Worm (Caenorhabditis elegans) whole organism, L3 larva: Measurements from ENCODE around the gene Y57G7A.6.

Experiments
- ZK546.5 ChIP-seq: sonication (generic microtip); optimal IDR thresholded peaks from 2 replicates; lab custom pipeline; 2017; ENCODE audit warnings: missing biosample characterization, missing genetic modification characterization
- ama-1 ChIP-seq: fragments of 150-350 bp; optimal IDR thresholded peaks from 2 replicates; lab custom pipeline; 2018
- ceh-82 ChIP-seq: fragments of 150-350 bp; optimal IDR thresholded peaks from 2 replicates; lab custom pipeline; 2014; ENCODE audit warnings: missing biosample characterization, missing genetic modification characterization
- ceh-9 ChIP-seq: sonication (generic microtip); optimal IDR thresholded peaks from 2 replicates; lab custom pipeline; 2018; ENCODE audit warnings: missing biosample characterization, missing genetic modification characterization
- egl-27 ChIP-seq: sonication (generic microtip); optimal IDR thresholded peaks from 4 replicates; lab custom pipeline; 2017; ENCODE audit warnings: missing biosample characterization, missing genetic modification reagents, missing genetic modification characterization
- egl-5 ChIP-seq: fragments of 150-350 bp; optimal IDR thresholded peaks from 2 replicates; lab custom pipeline; 2017; ENCODE audit warnings: missing biosample characterization, missing genetic modification reagents, missing genetic modification characterization, inconsistent platforms
- elt-1 ChIP-seq: fragments of 150-350 bp; optimal IDR thresholded peaks from 2 replicates; lab custom pipeline; 2014; ENCODE audit warnings: missing biosample characterization, missing genetic modification characterization
- elt-2 ChIP-seq: sonication (generic microtip); optimal IDR thresholded peaks from 2 replicates; lab custom pipeline; 2016; ENCODE audit warnings: missing genetic modification reagents, mild to moderate bottlenecking, missing genetic modification characterization, missing compliant biosample characterization
- fkh-10 ChIP-seq: sonication (generic microtip); optimal IDR thresholded peaks from 2 replicates; lab custom pipeline; 2017; ENCODE audit warnings: missing biosample characterization, missing genetic modification reagents, missing genetic modification characterization
- fkh-2 ChIP-seq: fragments of 150-350 bp; optimal IDR thresholded peaks from 2 replicates; lab custom pipeline; 2014; ENCODE audit warnings: missing biosample characterization, missing genetic modification reagents, missing genetic modification characterization
- hmg-11 ChIP-seq: sonication (generic microtip); optimal IDR thresholded peaks from 2 replicates; lab custom pipeline; 2016; ENCODE audit warnings: missing genetic modification characterization, missing compliant biosample characterization
- lsy-12 ChIP-seq: sonication (generic microtip); optimal IDR thresholded peaks from 2 replicates; lab custom pipeline; 2016; ENCODE audit warnings: mild to moderate bottlenecking, missing genetic modification characterization, missing compliant biosample characterization
- nhr-12 ChIP-seq: fragments of 150-350 bp; optimal IDR thresholded peaks from 2 replicates; lab custom pipeline; 2014; ENCODE audit warnings: missing biosample characterization, missing genetic modification characterization
- nhr-23 ChIP-seq: fragments of 150-350 bp; optimal IDR thresholded peaks from 2 replicates; lab custom pipeline; 2014; ENCODE audit warnings: missing biosample characterization, missing genetic modification reagents, missing genetic modification characterization
- nhr-25 ChIP-seq: sonication (generic microtip); optimal IDR thresholded peaks from 2 replicates; lab custom pipeline; 2017; ENCODE audit warnings: missing biosample characterization, missing genetic modification characterization
- nhr-43 ChIP-seq: sonication (generic microtip); optimal IDR thresholded peaks from 2 replicates; lab custom pipeline; 2016; ENCODE audit warnings: mild to moderate bottlenecking, missing genetic modification characterization, missing compliant biosample characterization; ENCODE audit not compliant: poor library complexity, severe bottlenecking
- pqm-1 ChIP-seq: fragments of 150-350 bp; optimal IDR thresholded peaks from 2 replicates; lab custom pipeline; 2017; ENCODE audit warnings: missing biosample characterization, missing genetic modification characterization, inconsistent platforms
- sea-2 ChIP-seq: fragments of 150-350 bp; sonication (generic microtip); optimal IDR thresholded peaks from 4 replicates; lab custom pipeline; 2014; ENCODE audit warnings: missing biosample characterization, missing genetic modification reagents, missing genetic modification characterization
- skn-1 ChIP-seq: fragments of 150-350 bp; optimal IDR thresholded peaks from 2 replicates; lab custom pipeline; 2014; ENCODE audit warnings: missing biosample characterization, missing genetic modification characterization
- snpc-4 ChIP-seq: fragments of 150-350 bp; optimal IDR thresholded peaks from 2 replicates; lab custom pipeline; 2014; ENCODE audit warnings: missing biosample characterization, missing genetic modification characterization
- tbx-2 ChIP-seq: sonication (generic microtip); optimal IDR thresholded peaks from 2 replicates; lab custom pipeline; 2016; ENCODE audit warnings: mild to moderate bottlenecking, missing genetic modification characterization, missing compliant biosample characterization
- unc-62 ChIP-seq: fragments of 150-350 bp; sonication (generic microtip); optimal IDR thresholded peaks from 4 replicates; lab custom pipeline; 2014; ENCODE audit warnings: missing biosample characterization, missing genetic modification reagents, missing genetic modification characterization
- ztf-11 ChIP-seq: fragments of 150-350 bp; optimal IDR thresholded peaks from 2 replicates; lab custom pipeline; 2014; ENCODE audit warnings: missing biosample characterization, missing genetic modification characterization
- ztf-4 ChIP-seq: fragments of 150-350 bp; optimal IDR thresholded peaks from 2 replicates; lab custom pipeline; 2014; ENCODE audit warnings: missing biosample characterization, missing genetic modification characterization

The Y57G7A.6 gene

DNA sequence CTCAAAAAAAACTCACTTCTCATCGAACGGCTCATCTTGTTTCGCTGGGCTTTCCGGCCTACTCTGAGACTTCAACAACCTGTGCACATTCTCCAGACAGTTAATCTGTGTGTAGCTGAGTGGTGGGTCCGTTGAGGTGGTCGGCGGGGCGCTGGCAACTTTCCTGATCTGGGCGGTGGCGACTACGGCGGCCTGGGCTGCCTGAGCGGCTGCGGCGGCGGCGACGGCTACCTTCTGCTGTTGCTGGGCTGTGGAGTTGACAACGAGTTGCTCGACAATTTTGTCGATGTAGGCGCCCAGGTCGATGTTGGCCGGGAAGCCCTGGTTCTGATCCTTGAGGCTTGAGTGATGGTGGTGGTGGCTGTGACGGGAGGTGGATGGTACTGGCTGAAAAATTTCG, 49.4 kb downstream of the Y57G7A.6 start:
- no peak for TF ChIP-seq egl-5 (tag; lab: Kevin White, UChicago)
- TF ChIP-seq elt-2, result no peak
- TF ChIP-seq sea-2 (GFP tag; lab: Kevin White, UChicago), result no peak
- no peak for TF ChIP-seq ztf-11 (tag; lab: Kevin White, UChicago)

DNA sequence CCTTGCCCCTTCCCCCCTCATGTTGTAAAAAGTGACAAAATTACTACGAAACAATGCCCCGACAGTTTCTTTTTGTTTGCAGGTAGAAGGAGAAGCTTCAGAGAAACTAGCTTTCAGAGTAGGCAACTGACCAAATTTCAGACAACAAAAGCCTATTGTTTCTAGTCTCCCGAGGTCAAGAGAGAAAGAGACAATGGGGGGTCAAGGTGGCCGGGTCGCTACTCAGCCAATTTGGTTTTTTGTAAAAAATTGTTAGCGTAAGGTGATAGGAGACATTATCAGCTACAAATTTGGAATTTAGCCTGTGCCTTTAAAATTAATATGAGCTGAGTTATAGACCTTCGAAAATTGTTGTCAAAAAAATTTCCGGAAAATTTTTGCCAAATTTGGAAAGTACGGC, 50.4 kb downstream of the Y57G7A.6 start:
- no peak for TF ChIP-seq pqm-1 (tag; lab: Kevin White, UChicago)
- TF ChIP-seq tbx-2 (tag; lab: Kevin White, UChicago), result no peak
- TF ChIP-seq ztf-4 (tag; lab: Kevin White, UChicago), result no peak
- TF ChIP-seq elt-1 (tag; lab: Kevin White, UChicago), result no peak
- no peak for TF ChIP-seq hmg-11 (tag; lab: Kevin White, UChicago)
- TF ChIP-seq egl-27 (tag; lab: Kevin White, UChicago), result no peak
- no peak for TF ChIP-seq fkh-10 (GFP tag; lab: Kevin White, UChicago)
- no peak for TF ChIP-seq nhr-43 (tag; lab: Kevin White, UChicago)
- TF ChIP-seq snpc-4 (tag; lab: Kevin White, UChicago), result no peak
- no peak for TF ChIP-seq nhr-12 (tag; lab: Kevin White, UChicago)
- peak; percentile 46 for TF ChIP-seq ama-1
- no peak for TF ChIP-seq unc-62 (GFP tag; lab: Kevin White, UChicago)
- TF ChIP-seq nhr-23 (tag; lab: Kevin White, UChicago), result peak; percentile 16
- no peak for TF ChIP-seq elt-2
- no peak for TF ChIP-seq ztf-11 (tag; lab: Kevin White, UChicago)
- no peak for TF ChIP-seq ceh-82 (tag; lab: Kevin White, UChicago)
- TF ChIP-seq nhr-25 (tag; lab: Kevin White, UChicago), result peak; percentile 53
- TF ChIP-seq lsy-12, result peak; percentile 55
- no peak for TF ChIP-seq ceh-9
- no peak for TF ChIP-seq skn-1 (tag; lab: Kevin White, UChicago)
- no peak for TF ChIP-seq fkh-2 (tag; lab: Kevin White, UChicago)
- TF ChIP-seq, all 47 proteins: peak for 4

ce11 chrII:1232967-1233366, 52.4 kb downstream of the Y57G7A.6 start:
- TF ChIP-seq lsy-12, result peak; percentile 86
- TF ChIP-seq snpc-4 (tag; lab: Kevin White, UChicago), result no peak
- TF ChIP-seq ZK546.5 (tag; lab: Kevin White, UChicago), result no peak
- peak; percentile 80 for TF ChIP-seq nhr-23 (tag; lab: Kevin White, UChicago)
- peak; percentile 22 for TF ChIP-seq ztf-4 (tag; lab: Kevin White, UChicago)
- peak; percentile 9 for TF ChIP-seq tbx-2 (tag; lab: Kevin White, UChicago)
- peak; percentile 39 for TF ChIP-seq nhr-43 (tag; lab: Kevin White, UChicago)
